Worm (Caenorhabditis elegans) whole organism, young adult: Measurements from ENCODE around the gene npr-4.

Source experiments
- B0019.2 ChIP-seq: fragments of 200-800 bp; sonication (Bioruptor generic); conservative IDR thresholded peaks from 2 replicates; pipeline ENCODE4 v1.3.6; 2022; ENCODE audit warnings: missing genetic modification reagents, missing genetic modification characterization, missing compliant biosample characterization
- B0035.1 ChIP-seq: sonication (generic microtip); optimal IDR thresholded peaks from 2 replicates; lab custom pipeline; 2016; ENCODE audit warnings: missing genetic modification characterization, mild to moderate bottlenecking, missing compliant biosample characterization, missing genotype, missing genetic modification reagents
- B0336.3 ChIP-seq: fragments of 200-800 bp; sonication (Bioruptor generic); IDR thresholded peaks from 2 replicates; pipeline ENCODE4 v1.3.6; 2022; ENCODE audit warnings: missing genetic modification characterization, missing compliant biosample characterization
- D2030.7 ChIP-seq: fragments of 200-800 bp; sonication (Bioruptor generic); IDR thresholded peaks from 2 replicates; pipeline ENCODE4 v1.3.6; 2022; ENCODE audit warnings: missing genetic modification reagents, missing genetic modification characterization, missing compliant biosample characterization
- F22D6.2 ChIP-seq: sonication (generic microtip); optimal IDR thresholded peaks from 2 replicates; lab custom pipeline; 2016; ENCODE audit warnings: mild to moderate bottlenecking, missing genetic modification characterization, missing compliant biosample characterization
- F23B12.7 ChIP-seq: sonication (generic microtip); optimal IDR thresholded peaks from 2 replicates; lab custom pipeline; 2017; ENCODE audit warnings: missing genetic modification characterization, mild to moderate bottlenecking, missing compliant biosample characterization, antibody characterized with exemption, moderate library complexity; ENCODE audit not compliant: insufficient read depth
- F33H1.4 ChIP-seq: fragments of 200-800 bp; sonication (Bioruptor generic); IDR thresholded peaks from 2 replicates; pipeline ENCODE4 v1.3.6; 2022; ENCODE audit warnings: missing genetic modification reagents, missing genetic modification characterization, missing compliant biosample characterization
- F39B2.1 ChIP-seq: fragments of 200-800 bp; sonication (Bioruptor generic); IDR thresholded peaks from 2 replicates; pipeline ENCODE4 v1.3.6; 2022; ENCODE audit warnings: missing genetic modification reagents, missing genetic modification characterization, missing compliant biosample characterization
- F49E8.2 ChIP-seq: sonication (generic microtip); optimal IDR thresholded peaks from 3 replicates; lab custom pipeline; 2017; ENCODE audit warnings: missing genetic modification characterization, mild to moderate bottlenecking, missing compliant biosample characterization, antibody characterized with exemption, moderate library complexity; ENCODE audit not compliant: insufficient read depth
- Y53F4B.3 ChIP-seq: fragments of 200-800 bp; sonication (Bioruptor generic); IDR thresholded peaks from 2 replicates; pipeline ENCODE4 v1.3.6; 2022; ENCODE audit warnings: missing genetic modification reagents, missing genetic modification characterization, missing compliant biosample characterization
- Y53G8AR.9 ChIP-seq: fragments of 200-800 bp; sonication (Bioruptor generic); conservative IDR thresholded peaks from 2 replicates; pipeline ENCODE4 v1.3.6; 2022; ENCODE audit warnings: missing genetic modification reagents, missing genetic modification characterization, missing compliant biosample characterization
- Y56A3A.18 ChIP-seq: fragments of 200-800 bp; sonication (Bioruptor generic); IDR thresholded peaks from 2 replicates; pipeline ENCODE4 v1.3.6; 2022; ENCODE audit warnings: missing genetic modification reagents, missing genetic modification characterization, missing compliant biosample characterization
- Y79H2A.3 ChIP-seq: fragments of 200-800 bp; sonication (Bioruptor generic); conservative IDR thresholded peaks from 2 replicates; pipeline ENCODE4 v1.3.6; 2022; ENCODE audit warnings: missing genetic modification reagents, missing genetic modification characterization, missing compliant biosample characterization
- akir-1 ChIP-seq: fragments of 200-800 bp; sonication (Bioruptor generic); optimal IDR thresholded peaks from 2 replicates; lab custom pipeline; 2018; ENCODE audit warnings: mild to moderate bottlenecking, missing genetic modification characterization, moderate library complexity, missing compliant biosample characterization
- aptf-2 ChIP-seq: fragments of 200-800 bp; sonication (Bioruptor generic); conservative IDR thresholded peaks from 2 replicates; pipeline ENCODE4 v1.3.6; 2022; ENCODE audit warnings: missing genetic modification reagents, missing genetic modification characterization, missing compliant biosample characterization
- aptf-3 ChIP-seq: fragments of 200-800 bp; sonication (Bioruptor generic); IDR thresholded peaks from 2 replicates; pipeline ENCODE4 v1.3.6; 2022; ENCODE audit warnings: missing genetic modification characterization, missing compliant biosample characterization
- athp-1 ChIP-seq: sonication (generic microtip); optimal IDR thresholded peaks from 2 replicates; lab custom pipeline; 2017; ENCODE audit warnings: mild to moderate bottlenecking, missing genetic modification characterization, missing compliant biosample characterization
- attf-5 ChIP-seq: fragments of 200-800 bp; sonication (Bioruptor generic); optimal IDR thresholded peaks from 2 replicates; lab custom pipeline; 2018; ENCODE audit warnings: mild to moderate bottlenecking, missing genetic modification characterization, missing compliant biosample characterization
- attf-6 ChIP-seq: fragments of 200-800 bp; sonication (Bioruptor generic); IDR thresholded peaks from 2 replicates; pipeline ENCODE4 v1.3.6; 2022; ENCODE audit warnings: missing genetic modification reagents, missing genetic modification characterization, missing compliant biosample characterization
- cebp-1 ChIP-seq, 2 experiments: fragments of 200-800 bp in 1 of 2; sonication (Bioruptor generic) in 1 of 2; sonication (generic microtip) in 1 of 2; IDR thresholded peaks in 1 of 2; optimal IDR thresholded peaks in 1 of 2; 2 replicates each; pipeline versions ENCODE4 v1.3.6 to Lab custom; 2017 to 2022; ENCODE audit warnings: missing compliant biosample characterization in 2 of 2, missing genetic modification characterization in 2 of 2, mild to moderate bottlenecking in 1 of 2, missing genetic modification reagents in 1 of 2, moderate library complexity in 1 of 2
- cebp-2 ChIP-seq: fragments of 200-800 bp; sonication (Bioruptor generic); IDR thresholded peaks from 2 replicates; pipeline ENCODE4 v1.3.6; 2022; ENCODE audit warnings: missing genetic modification characterization, missing compliant biosample characterization
- dpl-1 ChIP-seq: fragments of 150-350 bp; optimal IDR thresholded peaks from 2 replicates; lab custom pipeline; 2014; ENCODE audit warnings: missing biosample characterization, missing genetic modification reagents, missing genetic modification characterization
- egrh-3 ChIP-seq: fragments of 200-800 bp; sonication (Bioruptor generic); IDR thresholded peaks from 2 replicates; pipeline ENCODE4 v1.3.6; 2022; ENCODE audit warnings: missing genetic modification reagents, missing genetic modification characterization, missing compliant biosample characterization
- ekl-4 ChIP-seq: fragments of 200-800 bp; sonication (Bioruptor generic); IDR thresholded peaks from 2 replicates; pipeline ENCODE4 v1.3.6; 2022; ENCODE audit warnings: missing genetic modification reagents, missing genetic modification characterization, missing compliant biosample characterization
- hrde-1 ChIP-seq: sonication (generic microtip); optimal IDR thresholded peaks from 2 replicates; lab custom pipeline; 2016; ENCODE audit warnings: missing genetic modification characterization, mild to moderate bottlenecking, missing compliant biosample characterization, moderate library complexity, missing genotype, missing genetic modification reagents, borderline replicate concordance
- let-607 ChIP-seq, 2 experiments: fragments of 200-800 bp in 1 of 2; sonication (Bioruptor generic) in 1 of 2; sonication (generic microtip) in 1 of 2; optimal IDR thresholded peaks; 2 replicates each; lab custom pipeline; 2016 to 2018; ENCODE audit warnings: mild to moderate bottlenecking in 2 of 2, missing compliant biosample characterization in 2 of 2, missing genetic modification characterization in 2 of 2, moderate library complexity in 2 of 2, missing genotype in 1 of 2
- lin-26 ChIP-seq: fragments of 200-800 bp; sonication (Bioruptor generic); IDR thresholded peaks from 2 replicates; pipeline ENCODE4 v1.3.6; 2022; ENCODE audit warnings: missing genetic modification reagents, missing genetic modification characterization, missing compliant biosample characterization
- lin-35 ChIP-seq, 3 experiments: fragments of 150-350 bp in 2 of 3; sonication (generic microtip) in 1 of 3; optimal IDR thresholded peaks; 2 replicates each; lab custom pipeline; 2014 to 2018; ENCODE audit warnings: missing biosample characterization in 3 of 3, missing genetic modification characterization in 3 of 3, missing genetic modification reagents in 3 of 3
- lin-40 ChIP-seq: sonication (generic microtip); optimal IDR thresholded peaks from 2 replicates; lab custom pipeline; 2016; ENCODE audit warnings: missing genetic modification characterization, mild to moderate bottlenecking, missing compliant biosample characterization, missing genotype, missing genetic modification reagents
- lsy-27 ChIP-seq: sonication (generic microtip); optimal IDR thresholded peaks from 2 replicates; lab custom pipeline; 2017; ENCODE audit warnings: missing genetic modification characterization, mild to moderate bottlenecking, missing compliant biosample characterization, antibody characterized with exemption, missing genotype, borderline replicate concordance; ENCODE audit not compliant: insufficient read depth
- madf-6 ChIP-seq: fragments of 200-800 bp; sonication (Bioruptor generic); IDR thresholded peaks from 2 replicates; pipeline ENCODE4 v1.3.6; 2022; ENCODE audit warnings: missing genetic modification reagents, missing genetic modification characterization, missing compliant biosample characterization
- madf-8 ChIP-seq: fragments of 200-800 bp; sonication (Bioruptor generic); conservative IDR thresholded peaks from 2 replicates; pipeline ENCODE4 v1.3.6; 2022; ENCODE audit warnings: missing genetic modification reagents, missing genetic modification characterization, missing compliant biosample characterization
- pbrm-1 ChIP-seq: fragments of 200-800 bp; sonication (Bioruptor generic); IDR thresholded peaks from 2 replicates; pipeline ENCODE4 v1.3.6; 2022; ENCODE audit warnings: missing genetic modification reagents, missing genetic modification characterization, missing compliant biosample characterization
- pha-4 ChIP-seq: fragments of 150-350 bp; sonication (generic microtip); optimal IDR thresholded peaks from 2 replicates; lab custom pipeline; 2014; ENCODE audit warnings: missing biosample characterization, missing genetic modification reagents, missing genetic modification characterization
- repo-1 ChIP-seq: sonication (generic microtip); optimal IDR thresholded peaks from 2 replicates; lab custom pipeline; 2017; ENCODE audit warnings: mild to moderate bottlenecking, missing genetic modification characterization, missing compliant biosample characterization
- rpc-1 ChIP-seq, 2 experiments: fragments of 150-350 bp in 1 of 2; sonication (generic microtip) in 1 of 2; optimal IDR thresholded peaks; 2 replicates each; lab custom pipeline; 2014 to 2018; ENCODE audit warnings: missing biosample characterization in 1 of 2, missing genetic modification characterization in 1 of 2, missing genetic modification reagents in 1 of 2, missing genotype in 1 of 2
- unc-130 ChIP-seq: sonication (generic microtip); optimal IDR thresholded peaks from 2 replicates; lab custom pipeline; 2016; ENCODE audit warnings: missing genetic modification reagents, missing genetic modification characterization, missing compliant biosample characterization
- zim-3 ChIP-seq: sonication (generic microtip); optimal IDR thresholded peaks from 2 replicates; lab custom pipeline; 2017; ENCODE audit warnings: mild to moderate bottlenecking, missing genetic modification characterization, moderate library complexity, missing compliant biosample characterization
- ztf-18 ChIP-seq: sonication (generic microtip); optimal IDR thresholded peaks from 2 replicates; lab custom pipeline; 2016; ENCODE audit warnings: missing genotype, mild to moderate bottlenecking, missing genetic modification characterization, missing compliant biosample characterization
- ztf-25 ChIP-seq: fragments of 200-800 bp; sonication (Bioruptor generic); IDR thresholded peaks from 2 replicates; pipeline ENCODE4 v1.3.6; 2022; ENCODE audit warnings: missing genetic modification reagents, missing genetic modification characterization, missing compliant biosample characterization
- ztf-26 ChIP-seq: sonication (generic microtip); optimal IDR thresholded peaks from 2 replicates; lab custom pipeline; 2017; ENCODE audit warnings: missing genetic modification characterization, missing compliant biosample characterization
- ztf-3 ChIP-seq: fragments of 200-800 bp; sonication (Bioruptor generic); optimal IDR thresholded peaks from 2 replicates; lab custom pipeline; 2018; ENCODE audit warnings: mild to moderate bottlenecking, missing genetic modification characterization, missing compliant biosample characterization

Gene npr-4

ce11 chrX:12503288-12503803 lies 48.1 kb downstream of the npr-4 start, which contains the start of gene sdz-19:
TSS of gene sdz-19 (minus strand) at chrX:12503338.
- TF ChIP-seq F23B12.7 (no peak), cebp-1 (GFP tag; IDR thresholded peaks at IDR 0.05; lab: Robert Waterston, UW) (no peak), cebp-1 (tag; optimal IDR thresholded peaks at IDR 0.05; lab: Kevin White, UChicago) (peak; percentile 27), akir-1 (GFP tag; lab: Kevin White, UChicago) (no peak), zim-3 (tag; lab: Kevin White, UChicago) (peak; percentile 57), madf-6 (GFP tag; lab: Robert Waterston, UW) (peak; percentile 32; the same call in 1 of the 2 replicates), B0019.2 (GFP tag; lab: Robert Waterston, UW) (no peak), Y56A3A.18 (GFP tag; lab: Robert Waterston, UW) (no peak), cebp-2 (GFP tag; lab: Robert Waterston, UW) (0 out of 2 replicates have a peak, but pooled peaks have one; percentile 25), Y53G8AR.9 (GFP tag; lab: Robert Waterston, UW) (no peak), attf-6 (GFP tag; lab: Robert Waterston, UW) (0 out of 2 replicates have a peak, but pooled peaks have one; percentile 22), ekl-4 (GFP tag; lab: Robert Waterston, UW) (peak; percentile 36; the same call in 1 of the 2 replicates), repo-1 (tag; lab: Kevin White, UChicago) (peak; percentile 1), lin-26 (GFP tag; lab: Robert Waterston, UW) (no peak), F49E8.2 (tag; lab: Kevin White, UChicago) (no peak), D2030.7 (GFP tag; lab: Robert Waterston, UW) (no peak), unc-130 (no peak), ztf-18 (tag; lab: Kevin White, UChicago) (no peak)

- TF ChIP-seq Y79H2A.3 (0 out of 2 replicates have a peak, but pooled peaks have one; percentile 17), Y53F4B.3 (GFP tag; lab: Robert Waterston, UW) (peak; percentile 97; the same call in 1 of the 2 replicates)
- TF ChIP-seq, all 124 proteins: peak for 2; not testable (repeated sequence) for 122
Measured at ce11 chrX:12502582-12502981, 48.9 kb downstream of the npr-4 start.

- no peak for TF ChIP-seq rpc-1 (optimal IDR thresholded peaks at IDR 0.05; lab: Kevin White, UChicago)
- no peak for TF ChIP-seq rpc-1 (tag; optimal IDR thresholded peaks at IDR 0.05; lab: Kevin White, UChicago)
- TF ChIP-seq F22D6.2 (tag; lab: Kevin White, UChicago): peak; percentile 84
- no peak for TF ChIP-seq F33H1.4 (GFP tag; lab: Robert Waterston, UW)
- TF ChIP-seq unc-130: no peak
- TF ChIP-seq ztf-26 (tag; lab: Kevin White, UChicago): peak; percentile 86
- no peak for TF ChIP-seq hrde-1 (tag; lab: Kevin White, UChicago)
- TF ChIP-seq attf-5: no peak
- TF ChIP-seq madf-8 (GFP tag; lab: Robert Waterston, UW): no peak
- TF ChIP-seq ztf-25 (GFP tag; lab: Robert Waterston, UW): no peak
- TF ChIP-seq B0035.1 (tag; lab: Kevin White, UChicago): no peak
- peak in 1 of 2 experiments; percentile 64 for TF ChIP-seq let-607 (tag; optimal IDR thresholded peaks at IDR 0.05; lab: Kevin White, UChicago)
- no peak for TF ChIP-seq athp-1 (tag; lab: Kevin White, UChicago)
- TF ChIP-seq B0336.3 (GFP tag; lab: Robert Waterston, UW): no peak; the same call in 1 of the 2 replicates
- TF ChIP-seq pbrm-1: no peak
- peak; percentile 86 for TF ChIP-seq lin-40 (tag; lab: Kevin White, UChicago)
- TF ChIP-seq F39B2.1 (GFP tag; lab: Robert Waterston, UW): no peak
- TF ChIP-seq aptf-3: no peak
- TF ChIP-seq cebp-1 (GFP tag; IDR thresholded peaks at IDR 0.05; lab: Robert Waterston, UW): peak; percentile 13; the same call in 1 of the 2 replicates
- TF ChIP-seq cebp-1 (tag; optimal IDR thresholded peaks at IDR 0.05; lab: Kevin White, UChicago): no peak
- no peak for TF ChIP-seq B0019.2 (GFP tag; lab: Robert Waterston, UW)
- TF ChIP-seq pha-4: peak; percentile 64
- TF ChIP-seq ztf-3 (GFP tag; lab: Kevin White, UChicago): peak; percentile 16
- TF ChIP-seq egrh-3: no peak
- TF ChIP-seq lin-35 (GFP tag; optimal IDR thresholded peaks at IDR 0.05; lab: Kevin White, UChicago): no peak
- no peak for TF ChIP-seq lin-26 (GFP tag; lab: Robert Waterston, UW)
- no peak for TF ChIP-seq aptf-2 (GFP tag; lab: Robert Waterston, UW)
- no peak for TF ChIP-seq lsy-27 (tag; lab: Kevin White, UChicago)
- TF ChIP-seq dpl-1: no peak
Measured at ce11 chrX:12500777-12501176, 50.7 kb downstream of the npr-4 start.
